Fruit fly (Drosophila melanogaster): ENCODE data around the gene CG14352.

Gene CG14352

dm6 chr2L:1624750-1625149 is 13.5 kb downstream of the CG14352 start (continued):
- TF ChIP-seq Smox (GFP tag; optimal IDR thresholded peaks at IDR 0.05) = peak; percentile 19
- 0 out of 3 replicates have a peak, but pooled peaks have one; percentile 16 for TF ChIP-seq eg (GFP tag; IDR thresholded peaks at IDR 0.05)

- TF ChIP-seq CG11294 (GFP tag; IDR thresholded peaks at IDR 0.05) = no peak
- TF ChIP-seq fkh (GFP tag; optimal IDR thresholded peaks at IDR 0.05) = peak; percentile 94
Measured at dm6 chr2L:1627824-1628501, 16.8 kb downstream of the CG14352 start.

dm6 chr2L:1628502-1628864 is 17.3 kb downstream of the CG14352 start:
- TF ChIP-seq Sox14 (GFP tag; optimal IDR thresholded peaks at IDR 0.05) (no peak), CG16779 (tag; optimal IDR thresholded peaks at IDR 0.05) (no peak), dac (GFP tag; optimal IDR thresholded peaks at IDR 0.05) (no peak), fd85E (GFP tag; optimal IDR thresholded peaks at IDR 0.05) (no peak), Lpt (GFP tag; optimal IDR thresholded peaks at IDR 0.05) (no peak), Eip75B (GFP tag; optimal IDR thresholded peaks at IDR 0.05) (no peak), CG9139 (GFP tag; optimal IDR thresholded peaks at IDR 0.05) (no peak), CG11902 (GFP tag; optimal IDR thresholded peaks at IDR 0.05) (no peak)

dm6 chr2L:1629206-1629959 is 18.2 kb downstream of the CG14352 start:
- no peak for TF ChIP-seq fd59A (GFP tag; optimal IDR thresholded peaks at IDR 0.05)
- TF ChIP-seq Ets21C (GFP tag; optimal IDR thresholded peaks at IDR 0.05) = no peak
- TF ChIP-seq CG1621 (tag; optimal IDR thresholded peaks at IDR 0.05) = no peak
- TF ChIP-seq svp (GFP tag) = peak; percentile 32
- TF ChIP-seq CG34406 (GFP tag; optimal IDR thresholded peaks at IDR 0.05) = no peak
- no peak for TF ChIP-seq CG9139 (GFP tag; optimal IDR thresholded peaks at IDR 0.05)
- no peak for TF ChIP-seq Smox (GFP tag; optimal IDR thresholded peaks at IDR 0.05)
- TF ChIP-seq CG11762 (GFP tag; optimal IDR thresholded peaks at IDR 0.05; ENCODE audit: insufficient read depth) = no peak
- TF ChIP-seq cyc (GFP tag; optimal IDR thresholded peaks at IDR 0.05) = no peak
- TF ChIP-seq CG16779 (tag; optimal IDR thresholded peaks at IDR 0.05) = no peak
- peak; percentile 42 for TF ChIP-seq dac (GFP tag; optimal IDR thresholded peaks at IDR 0.05)
- TF ChIP-seq Hr4 (GFP tag; optimal IDR thresholded peaks at IDR 0.05) = peak; percentile 46
- TF ChIP-seq ss (GFP tag; optimal IDR thresholded peaks at IDR 0.05) = no peak
- TF ChIP-seq Sox15 (GFP tag; optimal IDR thresholded peaks at IDR 0.05) = no peak
- peak; percentile 12 for TF ChIP-seq achi (GFP tag; optimal IDR thresholded peaks at IDR 0.05)
- no peak for TF ChIP-seq Eip75B (GFP tag; optimal IDR thresholded peaks at IDR 0.05)
- peak; percentile 32; the same call in 1 of the 2 replicates for TF ChIP-seq Gug (GFP tag; IDR thresholded peaks at IDR 0.05)
- no peak for TF ChIP-seq dsx (GFP tag; optimal IDR thresholded peaks at IDR 0.05; ENCODE audit: poor library complexity, severe bottlenecking)
- no peak for TF ChIP-seq Hr39 (GFP tag; optimal IDR thresholded peaks at IDR 0.05)
- no peak for TF ChIP-seq CG11902 (GFP tag; optimal IDR thresholded peaks at IDR 0.05)
- peak; percentile 24; the same call in 1 of the 3 replicates for TF ChIP-seq CG6163 (GFP tag; IDR thresholded peaks at IDR 0.05)
- peak; percentile 19 for TF ChIP-seq pdm3 (GFP tag; optimal IDR thresholded peaks at IDR 0.05)
- TF ChIP-seq spab (GFP tag; optimal IDR thresholded peaks at IDR 0.05) = no peak
- TF ChIP-seq CG3919 (GFP tag; optimal IDR thresholded peaks at IDR 0.05) = peak; percentile 21
- peak; percentile 30 for TF ChIP-seq Sox14 (GFP tag; optimal IDR thresholded peaks at IDR 0.05)
- TF ChIP-seq salr (GFP tag; optimal IDR thresholded peaks at IDR 0.05) = peak in 1 of 2 experiments; percentile 28
- TF ChIP-seq Ets96B (tag; optimal IDR thresholded peaks at IDR 0.05) = no peak
- TF ChIP-seq acj6 (GFP tag; optimal IDR thresholded peaks at IDR 0.05) = no peak
- TF ChIP-seq CG3032 (tag; optimal IDR thresholded peaks at IDR 0.05) = no peak
- peak; percentile 69 for TF ChIP-seq CG32006 (GFP tag; optimal IDR thresholded peaks at IDR 0.05)
- peak; percentile 51 for TF ChIP-seq CG6276 (GFP tag; optimal IDR thresholded peaks at IDR 0.05)
- TF ChIP-seq CG6792 (GFP tag; optimal IDR thresholded peaks at IDR 0.05) = no peak
- TF ChIP-seq vri (GFP tag; optimal IDR thresholded peaks at IDR 0.05) = no peak
- TF ChIP-seq Eip78C (GFP tag) = peak; percentile 13
- TF ChIP-seq Eip93F (GFP tag; optimal IDR thresholded peaks at IDR 0.05) = no peak
- no peak for TF ChIP-seq Lpt (GFP tag; optimal IDR thresholded peaks at IDR 0.05)
- peak; percentile 75 for TF ChIP-seq CG15336 (GFP tag; IDR thresholded peaks at IDR 0.05)
- no peak for TF ChIP-seq CG8632 (GFP tag; optimal IDR thresholded peaks at IDR 0.05)
- TF ChIP-seq CG8319 (GFP tag; optimal IDR thresholded peaks at IDR 0.05) = no peak

Measured in whole organism, prepupa.